Fruit fly (Drosophila melanogaster) whole organism, embryonic: Measurements from ENCODE around the gene Ilp4.

Experiments
- CG10147 ChIP-seq: fragments of 200-800 bp; sonication (Bioruptor generic); optimal IDR thresholded peaks from 2 replicates; lab custom pipeline; 2019; ENCODE audit warnings: missing biosample characterization, mild to moderate bottlenecking, missing genetic modification characterization, moderate library complexity
- CG1024 ChIP-seq: fragments of 200-800 bp; sonication (Bioruptor generic); IDR thresholded peaks from 2 replicates; pipeline ENCODE4 v1.3.6; 2022; ENCODE audit warnings: missing biosample characterization, missing genetic modification characterization
- CG11456 ChIP-seq: fragments of 200-800 bp; sonication (Bioruptor generic); IDR thresholded peaks from 3 replicates; pipeline ENCODE4 v1.3.6; 2022; ENCODE audit warnings: missing biosample characterization, missing genetic modification characterization
- CG11504 ChIP-seq: fragments of 200-800 bp; sonication (Bioruptor generic); optimal IDR thresholded peaks from 3 replicates; lab custom pipeline; 2019; ENCODE audit warnings: missing biosample characterization, mild to moderate bottlenecking, missing genetic modification characterization, moderate library complexity
- CG12104 ChIP-seq: fragments of 200-800 bp; sonication (Bioruptor generic); optimal IDR thresholded peaks from 3 replicates; lab custom pipeline; 2016; ENCODE audit warnings: missing biosample characterization, missing genetic modification characterization
- CG13775 ChIP-seq: fragments of 200-800 bp; sonication (Bioruptor generic); optimal IDR thresholded peaks from 3 replicates; lab custom pipeline; 2017; ENCODE audit warnings: missing biosample characterization, mild to moderate bottlenecking, missing genetic modification characterization
- CG15073 ChIP-seq: fragments of 200-800 bp; sonication (Bioruptor generic); optimal IDR thresholded peaks from 2 replicates; lab custom pipeline; 2016; ENCODE audit warnings: missing biosample characterization, missing genetic modification characterization
- CG15696 ChIP-seq: fragments of 200-800 bp; sonication (Bioruptor generic); optimal IDR thresholded peaks from 2 replicates; lab custom pipeline; 2019; ENCODE audit warnings: missing biosample characterization, mild to moderate bottlenecking, missing genetic modification characterization, moderate library complexity
- CG17186 ChIP-seq: fragments of 200-800 bp; sonication (Bioruptor generic); optimal IDR thresholded peaks from 3 replicates; lab custom pipeline; 2017; ENCODE audit warnings: missing biosample characterization, missing genetic modification reagents, missing genetic modification characterization
- CG17361 ChIP-seq: fragments of 200-800 bp; sonication (Bioruptor generic); IDR thresholded peaks from 3 replicates; pipeline ENCODE4 v1.3.6; 2022; ENCODE audit warnings: missing biosample characterization, missing genetic modification characterization
- CG17612 ChIP-seq: fragments of 200-800 bp; sonication (Bioruptor generic); IDR thresholded peaks from 2 replicates; pipeline ENCODE4 v1.3.6; 2022; ENCODE audit warnings: missing biosample characterization, missing genetic modification characterization
- CG17802 ChIP-seq: fragments of 200-800 bp; sonication (Bioruptor generic); optimal IDR thresholded peaks from 2 replicates; lab custom pipeline; 2018; ENCODE audit warnings: missing biosample characterization, mild to moderate bottlenecking, missing genetic modification characterization, moderate library complexity
- CG18262 ChIP-seq: fragments of 200-800 bp; optimal IDR thresholded peaks from 3 replicates; lab custom pipeline; 2019; ENCODE audit warnings: missing biosample characterization, mild to moderate bottlenecking, missing genetic modification characterization, moderate library complexity
- CG2120 ChIP-seq: fragments of 200-800 bp; sonication (Bioruptor generic); optimal IDR thresholded peaks from 3 replicates; lab custom pipeline; 2016; ENCODE audit warnings: missing biosample characterization, missing genetic modification characterization
- CG2678 ChIP-seq: fragments of 200-800 bp; sonication (Bioruptor generic); optimal IDR thresholded peaks from 3 replicates; lab custom pipeline; 2019; ENCODE audit warnings: missing biosample characterization, mild to moderate bottlenecking, missing genetic modification characterization, moderate library complexity
- CG30403 ChIP-seq: fragments of 200-800 bp; sonication (Bioruptor generic); optimal IDR thresholded peaks from 3 replicates; lab custom pipeline; 2016; ENCODE audit warnings: missing biosample characterization, missing genetic modification characterization
- CG31441 ChIP-seq: fragments of 200-800 bp; sonication (Bioruptor generic); IDR thresholded peaks from 2 replicates; pipeline ENCODE4 v1.3.6; 2022; ENCODE audit warnings: missing biosample characterization, missing genetic modification characterization
- CG3281 ChIP-seq: fragments of 200-800 bp; sonication (Bioruptor generic); optimal IDR thresholded peaks from 3 replicates; lab custom pipeline; 2017; ENCODE audit warnings: missing biosample characterization, mild to moderate bottlenecking, missing genetic modification characterization
- CG3995 ChIP-seq: fragments of 200-800 bp; sonication (Bioruptor generic); optimal IDR thresholded peaks from 3 replicates; lab custom pipeline; 2016; ENCODE audit warnings: missing biosample characterization, missing genetic modification characterization
- CG8388 ChIP-seq: fragments of 200-800 bp; sonication (Bioruptor generic); optimal IDR thresholded peaks from 2 replicates; lab custom pipeline; 2019; ENCODE audit warnings: missing biosample characterization, mild to moderate bottlenecking, missing genetic modification characterization, moderate library complexity
- CG9932 ChIP-seq: fragments of 200-800 bp; sonication (Bioruptor generic); IDR thresholded peaks from 2 replicates; pipeline ENCODE4 v1.3.6; 2022; ENCODE audit warnings: missing biosample characterization, missing genetic modification characterization
- Deaf1 ChIP-seq: fragments of 200-800 bp; optimal IDR thresholded peaks from 3 replicates; lab custom pipeline; 2019; ENCODE audit warnings: missing biosample characterization, mild to moderate bottlenecking, missing genetic modification characterization, moderate library complexity
- Drgx ChIP-seq: fragments of 200-800 bp; sonication (Bioruptor generic); IDR thresholded peaks from 2 replicates; pipeline ENCODE4 v1.3.6; 2022; ENCODE audit warnings: missing biosample characterization, missing genetic modification characterization
- Eip74EF ChIP-seq, 2 experiments: fragments of 200-800 bp in 1 of 2; fragments of >200 bp in 1 of 2; sonication (Bioruptor generic) in 1 of 2; optimal IDR thresholded peaks; 2 replicates each; lab custom pipeline; 2017 to 2019; ENCODE audit warnings: missing biosample characterization in 2 of 2, missing genetic modification characterization in 2 of 2, mild to moderate bottlenecking in 1 of 2, moderate library complexity in 1 of 2
- Ets65A ChIP-seq: fragments of 200-800 bp; sonication (Bioruptor generic); peaks from one replicate; lab custom pipeline; 2016; ENCODE audit warnings: missing biosample characterization, missing genetic modification characterization
- HLH54F ChIP-seq: fragments of 200-800 bp; sonication (Bioruptor generic); optimal IDR thresholded peaks from 3 replicates; lab custom pipeline; 2016; ENCODE audit warnings: missing biosample characterization, missing genetic modification characterization
- HmgZ ChIP-seq: fragments of 200-800 bp; sonication (Bioruptor generic); optimal IDR thresholded peaks from 2 replicates; lab custom pipeline; 2018; ENCODE audit warnings: missing biosample characterization, mild to moderate bottlenecking, missing genetic modification characterization
- Hr51 ChIP-seq, 2 experiments: fragments of 200-800 bp; sonication (Bioruptor generic); optimal IDR thresholded peaks; 2 replicates in 1 of 2; 3 replicates in 1 of 2; lab custom pipeline; 2016 to 2018; ENCODE audit warnings: missing biosample characterization in 2 of 2, missing genetic modification characterization in 2 of 2, mild to moderate bottlenecking in 1 of 2, moderate library complexity in 1 of 2
- Max ChIP-seq: fragments of 200-800 bp; sonication (Bioruptor generic); optimal IDR thresholded peaks from 2 replicates; lab custom pipeline; 2016; ENCODE audit warnings: missing biosample characterization, mild to moderate bottlenecking, missing genetic modification characterization
- Nf-YC ChIP-seq: fragments of 200-800 bp; optimal IDR thresholded peaks from 3 replicates; lab custom pipeline; 2019; ENCODE audit warnings: missing biosample characterization, mild to moderate bottlenecking, missing genetic modification characterization, moderate library complexity
- Optix ChIP-seq: fragments of 200-800 bp; sonication (Bioruptor generic); IDR thresholded peaks from 3 replicates; pipeline ENCODE4 v1.3.6; 2022; ENCODE audit warnings: missing biosample characterization, missing genetic modification characterization
- Pdp1 ChIP-seq, 2 experiments: fragments of 200-800 bp; sonication (Bioruptor generic); optimal IDR thresholded peaks; 3 replicates each; lab custom pipeline; 2016; ENCODE audit warnings: missing biosample characterization in 2 of 2, missing genetic modification characterization in 2 of 2, mild to moderate bottlenecking in 1 of 2, moderate library complexity in 1 of 2
- TFAM ChIP-seq: fragments of 200-800 bp; sonication (Bioruptor generic); optimal IDR thresholded peaks from 2 replicates; lab custom pipeline; 2017; ENCODE audit warnings: missing biosample characterization, missing genetic modification characterization, inconsistent platforms
- ap ChIP-seq: fragments of 200-800 bp; sonication (Bioruptor generic); IDR thresholded peaks from 2 replicates; pipeline ENCODE4 v1.3.6; 2022; ENCODE audit warnings: missing biosample characterization, missing genetic modification characterization
- bcd ChIP-seq: fragments of 200-800 bp; sonication (Bioruptor generic); optimal IDR thresholded peaks from 2 replicates; lab custom pipeline; 2017; ENCODE audit warnings: missing biosample characterization, mild to moderate bottlenecking, missing genetic modification characterization
- disco-r ChIP-seq: fragments of 200-800 bp; sonication (Bioruptor generic); optimal IDR thresholded peaks from 2 replicates; lab custom pipeline; 2016; ENCODE audit warnings: missing biosample characterization, missing genetic modification characterization
- ewg ChIP-seq: fragments of 200-800 bp; sonication (Bioruptor generic); optimal IDR thresholded peaks from 3 replicates; lab custom pipeline; 2017; ENCODE audit warnings: mild to moderate bottlenecking, missing biosample characterization, missing genetic modification reagents, missing genetic modification characterization
- gcm ChIP-seq: fragments of 200-800 bp; sonication (Bioruptor generic); optimal IDR thresholded peaks from 2 replicates; lab custom pipeline; 2019; ENCODE audit warnings: missing biosample characterization, mild to moderate bottlenecking, missing genetic modification characterization, moderate library complexity
- ind ChIP-seq: fragments of 200-800 bp; sonication (Bioruptor generic); optimal IDR thresholded peaks from 3 replicates; lab custom pipeline; 2016; ENCODE audit warnings: missing biosample characterization, missing genetic modification characterization
- kah ChIP-seq: fragments of 200-800 bp; sonication (Bioruptor generic); optimal IDR thresholded peaks from 2 replicates; lab custom pipeline; 2018; ENCODE audit warnings: missing biosample characterization, mild to moderate bottlenecking, missing genetic modification characterization
- lilli ChIP-seq: fragments of 200-800 bp; sonication (Bioruptor generic); optimal IDR thresholded peaks from 3 replicates; lab custom pipeline; 2016; ENCODE audit warnings: missing biosample characterization, missing genetic modification characterization
- otp ChIP-seq: fragments of 200-800 bp; sonication (Bioruptor generic); IDR thresholded peaks from 3 replicates; pipeline ENCODE4, ENCODE4 v1.3.6; 2022; ENCODE audit warnings: missing biosample characterization, missing genetic modification characterization
- row ChIP-seq: fragments of 200-800 bp; sonication (Bioruptor generic); IDR thresholded peaks from 3 replicates; pipeline ENCODE4 v1.3.6; 2022; ENCODE audit warnings: missing biosample characterization, missing genetic modification characterization
- sens ChIP-seq: fragments of 200-800 bp; sonication (Bioruptor generic); peaks from one replicate; lab custom pipeline; 2016; ENCODE audit warnings: missing biosample characterization, missing genetic modification characterization
- sna ChIP-seq: fragments of 200-800 bp; sonication (Bioruptor generic); IDR thresholded peaks from 2 replicates; pipeline ENCODE4 v1.3.6; 2022; ENCODE audit warnings: missing biosample characterization, missing genetic modification characterization; ENCODE audit not compliant: partially characterized antibody
- sob ChIP-seq: fragments of 200-800 bp; sonication (Bioruptor generic); IDR thresholded peaks from 2 replicates; pipeline ENCODE4 v1.3.6; 2022; ENCODE audit warnings: missing biosample characterization, missing genetic modification characterization
- tx ChIP-seq: fragments of 200-800 bp; sonication (Bioruptor generic); optimal IDR thresholded peaks from 2 replicates; lab custom pipeline; 2016; ENCODE audit warnings: missing biosample characterization, missing genetic modification characterization
- unpg ChIP-seq: fragments of 200-800 bp; sonication (Bioruptor generic); optimal IDR thresholded peaks from 3 replicates; lab custom pipeline; 2018; ENCODE audit warnings: missing biosample characterization, mild to moderate bottlenecking, missing genetic modification characterization, moderate library complexity
- wdn ChIP-seq: fragments of 200-800 bp; sonication (Bioruptor generic); IDR thresholded peaks from 2 replicates; pipeline ENCODE4 v1.3.6; 2022; ENCODE audit warnings: missing biosample characterization, missing genetic modification characterization
- zen ChIP-seq: fragments of 200-800 bp; sonication (Bioruptor generic); optimal IDR thresholded peaks from 3 replicates; lab custom pipeline; 2018; ENCODE audit warnings: missing biosample characterization, mild to moderate bottlenecking, missing genetic modification characterization, moderate library complexity

The Ilp4 gene

dm6 chr3L:9764915-9765709 is 39.0 kb downstream of the Ilp4 start (continued):
- TF ChIP-seq HmgZ: no peak
- no peak for TF ChIP-seq CG13775 (GFP tag; lab: Kevin White, UChicago)
- TF ChIP-seq bcd (GFP tag; lab: Kevin White, UChicago): no peak
- TF ChIP-seq gcm (GFP tag; lab: Kevin White, UChicago): no peak
- peak; percentile 7 for TF ChIP-seq CG2678 (tag; lab: Kevin White, UChicago)
- TF ChIP-seq CG1024: no peak
- no peak for TF ChIP-seq CG8388 (GFP tag; lab: Kevin White, UChicago)
- TF ChIP-seq CG17186 (GFP tag; lab: Kevin White, UChicago): no peak
- no peak for TF ChIP-seq ap (GFP tag; lab: Robert Waterston, UW)
- no peak for TF ChIP-seq CG15073 (GFP tag; lab: Kevin White, UChicago)
- TF ChIP-seq CG3995 (GFP tag; lab: Kevin White, UChicago): no peak
- TF ChIP-seq Max (GFP tag; lab: Kevin White, UChicago): no peak
- no peak for TF ChIP-seq CG17612
- TF ChIP-seq CG15696 (tag; lab: Kevin White, UChicago): no peak
- TF ChIP-seq disco-r: no peak
- no peak for TF ChIP-seq zen
- TF ChIP-seq HLH54F (GFP tag; lab: Kevin White, UChicago): no peak
- TF ChIP-seq CG12104 (GFP tag; lab: Kevin White, UChicago): no peak
- no peak for TF ChIP-seq tx
- TF ChIP-seq row (GFP tag; lab: Robert Waterston, UW): 0 out of 3 replicates have a peak, but pooled peaks have one; percentile 21
- TF ChIP-seq sob (GFP tag; lab: Robert Waterston, UW): no peak
- TF ChIP-seq sna: no peak
- no peak for TF ChIP-seq TFAM (GFP tag; lab: Kevin White, UChicago)
- TF ChIP-seq wdn (GFP tag; lab: Robert Waterston, UW): no peak
- TF ChIP-seq CG17361 (GFP tag; lab: Robert Waterston, UW): peak; percentile 34; the same call in 1 of the 3 replicates
- peak; percentile 5 for TF ChIP-seq CG18262 (tag; lab: Kevin White, UChicago)
- TF ChIP-seq Nf-YC (tag; lab: Kevin White, UChicago): no peak
- TF ChIP-seq Drgx (GFP tag; lab: Robert Waterston, UW): peak; percentile 23; the same call in 1 of the 2 replicates
- TF ChIP-seq CG10147 (GFP tag; lab: Kevin White, UChicago): no peak
- TF ChIP-seq CG17802 (tag; lab: Kevin White, UChicago): no peak
- no peak for TF ChIP-seq Eip74EF (GFP tag; optimal IDR thresholded peaks at IDR 0.05; lab: Kevin White, UChicago)

- TF ChIP-seq sens (GFP tag; lab: Kevin White, UChicago) (peak; percentile 21), Pdp1 (GFP tag; optimal IDR thresholded peaks at IDR 0.05; lab: Kevin White, UChicago) (peak in 1 of 2 experiments; percentile 54), CG11504 (tag; lab: Kevin White, UChicago) (peak; percentile 2), Deaf1 (tag; lab: Kevin White, UChicago) (no peak), Hr51 (GFP tag; optimal IDR thresholded peaks at IDR 0.05; lab: Kevin White, UChicago) (peak in 1 of 2 experiments; percentile 9), CG31441 (GFP tag; lab: Robert Waterston, UW) (0 out of 2 replicates have a peak, but pooled peaks have one; percentile 24), kah (GFP tag; lab: Kevin White, UChicago) (no peak), Ets65A (peak; percentile 72), CG3281 (GFP tag; lab: Kevin White, UChicago) (no peak), CG2120 (peak; percentile 21), unpg (GFP tag; lab: Kevin White, UChicago) (peak; percentile 7), CG9932 (GFP tag; lab: Robert Waterston, UW) (peak; percentile 33; the same call in 1 of the 2 replicates), lilli (GFP tag; lab: Kevin White, UChicago) (peak; percentile 13), Optix (GFP tag; lab: Robert Waterston, UW) (no peak), CG30403 (GFP tag; lab: Kevin White, UChicago) (peak; percentile 6), ind (peak; percentile 6), ewg (no peak), CG11456 (no peak), otp (GFP tag; lab: Robert Waterston, UW) (no peak)
These were observed 39.8 kb downstream of the Ilp4 start for dm6 chr3L:9764307-9764706.
